Fruit fly (Drosophila melanogaster): Measurements from ENCODE around the gene CG43736.

The CG43736 gene

dm6 chrX:6856332-6856995 lies 7.2 kb upstream of the CG43736 start (continued):
- 0 out of 2 replicates have a peak, but pooled peaks have one; percentile 9 for TF ChIP-seq CG17612 (GFP tag; IDR thresholded peaks at IDR 0.05)
- peak; percentile 55 for TF ChIP-seq CG6254 (GFP tag; optimal IDR thresholded peaks at IDR 0.05)
- no peak for TF ChIP-seq Adf1 (GFP tag; IDR thresholded peaks at IDR 0.05)
- peak; percentile 82 for TF ChIP-seq CG17359 (tag; optimal IDR thresholded peaks at IDR 0.05)
- TF ChIP-seq abd-A (tag; optimal IDR thresholded peaks at IDR 0.05): no peak
- no peak for TF ChIP-seq CG12071 (GFP tag; optimal IDR thresholded peaks at IDR 0.05)
- no peak for TF ChIP-seq inv (GFP tag; IDR thresholded peaks at IDR 0.05; ENCODE audit: partially characterized antibody)
- TF ChIP-seq CG15011 (GFP tag; optimal IDR thresholded peaks at IDR 0.05): peak; percentile 17
- TF ChIP-seq Camta (GFP tag; optimal IDR thresholded peaks at IDR 0.05): no peak
- no peak for TF ChIP-seq bigmax (GFP tag; optimal IDR thresholded peaks at IDR 0.05)
- no peak for TF ChIP-seq CG7745 (tag; optimal IDR thresholded peaks at IDR 0.05)
- no peak for TF ChIP-seq CG15479 (GFP tag; optimal IDR thresholded peaks at IDR 0.05)
- TF ChIP-seq CG12236 (GFP tag; optimal IDR thresholded peaks at IDR 0.05): no peak
- peak; percentile 70 for TF ChIP-seq CG18599 (GFP tag; optimal IDR thresholded peaks at IDR 0.05)
- TF ChIP-seq fru (optimal IDR thresholded peaks at IDR 0.05): no peak
- no peak for TF ChIP-seq hth (optimal IDR thresholded peaks at IDR 0.05)
- TF ChIP-seq fd102C (GFP tag; optimal IDR thresholded peaks at IDR 0.05): no peak
- no peak for TF ChIP-seq vfl (GFP tag; optimal IDR thresholded peaks at IDR 0.05)
- no peak for TF ChIP-seq CG3838 (GFP tag; optimal IDR thresholded peaks at IDR 0.05)
- peak; percentile 11 for TF ChIP-seq twi (tag; optimal IDR thresholded peaks at IDR 0.05)
- TF ChIP-seq CG4404 (GFP tag; IDR thresholded peaks at IDR 0.05): 0 out of 2 replicates have a peak, but pooled peaks have one; percentile 6
- peak; percentile 22; the same call in 1 of the 3 replicates for TF ChIP-seq croc (GFP tag; conservative IDR thresholded peaks at IDR 0.05)
- TF ChIP-seq bbx (GFP tag; IDR thresholded peaks at IDR 0.05; ENCODE audit: partially characterized antibody): no peak
- peak; percentile 45 for TF ChIP-seq Nf-YB (GFP tag; optimal IDR thresholded peaks at IDR 0.05)
- TF ChIP-seq CG8281 (tag; optimal IDR thresholded peaks at IDR 0.05): peak; percentile 17
- peak; percentile 4 for TF ChIP-seq CG30020 (tag; optimal IDR thresholded peaks at IDR 0.05)
- no peak for TF ChIP-seq CG3163 (GFP tag; optimal IDR thresholded peaks at IDR 0.05)
- peak; percentile 50; the same call in 1 of the 2 replicates for TF ChIP-seq Rx (GFP tag; IDR thresholded peaks at IDR 0.05)
- TF ChIP-seq peb (GFP tag; IDR thresholded peaks at IDR 0.05): no peak
- no peak for TF ChIP-seq pros (GFP tag; optimal IDR thresholded peaks at IDR 0.05)
- no peak for TF ChIP-seq CG6765 (GFP tag; optimal IDR thresholded peaks at IDR 0.05)
- peak; percentile 82 for TF ChIP-seq CG34422 (GFP tag; IDR thresholded peaks at IDR 0.05)
- no peak for TF ChIP-seq mam (GFP tag; optimal IDR thresholded peaks at IDR 0.05)
- no peak for TF ChIP-seq Hr78 (GFP tag; optimal IDR thresholded peaks at IDR 0.05)
- TF ChIP-seq CG11504 (tag; optimal IDR thresholded peaks at IDR 0.05): peak; percentile 87
- peak; percentile 8 for TF ChIP-seq trh (GFP tag; optimal IDR thresholded peaks at IDR 0.05)
- TF ChIP-seq gsb (GFP tag; IDR thresholded peaks at IDR 0.05): peak; percentile 23
- peak; percentile 30 for TF ChIP-seq CG5245 (GFP tag; optimal IDR thresholded peaks at IDR 0.05)
- TF ChIP-seq Gsc (GFP tag; IDR thresholded peaks at IDR 0.05): no peak
- TF ChIP-seq ind (GFP tag; optimal IDR thresholded peaks at IDR 0.05): peak; percentile 65
- no peak for TF ChIP-seq CG6272 (GFP tag; IDR thresholded peaks at IDR 0.05)
- peak; percentile 37 for TF ChIP-seq CG15601 (tag; optimal IDR thresholded peaks at IDR 0.05)
- TF ChIP-seq CG15073 (GFP tag; optimal IDR thresholded peaks at IDR 0.05): no peak
- TF ChIP-seq Aef1 (GFP tag; IDR thresholded peaks at IDR 0.05): peak; percentile 75
- TF ChIP-seq GATAe (GFP tag; conservative IDR thresholded peaks at IDR 0.05): peak; percentile 19; the same call in 1 of the 2 replicates
- TF ChIP-seq pb (GFP tag; optimal IDR thresholded peaks at IDR 0.05): no peak
- TF ChIP-seq Fer1 (GFP tag; optimal IDR thresholded peaks at IDR 0.05): peak; percentile 41
- no peak for TF ChIP-seq CG6791 (GFP tag; IDR thresholded peaks at IDR 0.05; ENCODE audit: partially characterized antibody)
- no peak for TF ChIP-seq CG2202 (tag; optimal IDR thresholded peaks at IDR 0.05)
- TF ChIP-seq CG12104 (GFP tag; optimal IDR thresholded peaks at IDR 0.05): peak; percentile 16

Data from whole organism, embryonic.